Worm (Caenorhabditis elegans) whole organism, L4 larva: Measurements from ENCODE around the gene F36D3.1.

Source experiments
- R02D3.7 ChIP-seq: fragments of 150-350 bp; sonication (generic microtip); optimal IDR thresholded peaks from 3 replicates; lab custom pipeline; 2014; ENCODE audit warnings: missing biosample characterization, missing genetic modification characterization
- Y5F2A.4 ChIP-seq: fragments of 200-800 bp; sonication (Bioruptor generic); optimal IDR thresholded peaks from 2 replicates; lab custom pipeline; 2018; ENCODE audit warnings: mild to moderate bottlenecking, missing genetic modification characterization, missing compliant biosample characterization
- hlh-30 ChIP-seq: sonication (generic microtip); optimal IDR thresholded peaks from 2 replicates; lab custom pipeline; 2017; ENCODE audit warnings: antibody characterized with exemption, mild to moderate bottlenecking, missing genetic modification characterization, missing compliant biosample characterization; ENCODE audit not compliant: insufficient read depth
- lim-7 ChIP-seq: fragments of 200-800 bp; sonication (Bioruptor generic); IDR thresholded peaks from 2 replicates; pipeline ENCODE4 v1.3.6; 2022; ENCODE audit warnings: missing genetic modification characterization, missing compliant biosample characterization
- lin-13 ChIP-seq: fragments of 150-350 bp; optimal IDR thresholded peaks from 2 replicates; lab custom pipeline; 2014; ENCODE audit warnings: missing biosample characterization, missing genetic modification reagents, missing genetic modification characterization
- nhr-102 ChIP-seq: sonication (generic microtip); optimal IDR thresholded peaks from 2 replicates; lab custom pipeline; 2016; ENCODE audit warnings: mild to moderate bottlenecking, missing genetic modification characterization, moderate library complexity, missing compliant biosample characterization
- nhr-11 ChIP-seq: fragments of 150-350 bp; optimal IDR thresholded peaks from 2 replicates; lab custom pipeline; 2014; ENCODE audit warnings: missing biosample characterization, missing genetic modification characterization
- saeg-2 ChIP-seq: fragments of 200-800 bp; sonication (Bioruptor generic); IDR thresholded peaks from 2 replicates; pipeline ENCODE4 v1.3.6; 2022; ENCODE audit warnings: missing genetic modification reagents, missing genetic modification characterization, missing compliant biosample characterization
- unc-39 ChIP-seq: sonication (generic microtip); optimal IDR thresholded peaks from 2 replicates; lab custom pipeline; 2017; ENCODE audit warnings: missing biosample characterization, missing genetic modification characterization
- unc-62 ChIP-seq, 3 experiments: fragments of 150-350 bp in 1 of 3; sonication (generic microtip); optimal IDR thresholded peaks in 2 of 3; peaks in 1 of 3; 1 replicate in 1 of 3; 2 replicates in 2 of 3; lab custom pipeline; 2014 to 2017; ENCODE audit warnings: missing biosample characterization in 3 of 3, missing genetic modification characterization in 3 of 3, missing genetic modification reagents in 3 of 3, missing genotype in 1 of 3
- zip-2 ChIP-seq: fragments of 150-350 bp; optimal IDR thresholded peaks from 2 replicates; lab custom pipeline; 2014; ENCODE audit warnings: missing biosample characterization, missing genetic modification characterization

ce11 chrV:16488172-16488571, 11.0 kb upstream of the F36D3.1 start, which contains the start of gene sqst-4:
- no peak for TF ChIP-seq Y5F2A.4
- no peak for TF ChIP-seq R02D3.7 (tag; lab: Kevin White, UChicago)
- TF ChIP-seq unc-62 (GFP tag; optimal IDR thresholded peaks at IDR 0.05 in 1 of 2; lab: Kevin White, UChicago) = no peak
- no peak for TF ChIP-seq unc-62 (tag; optimal IDR thresholded peaks at IDR 0.05; lab: Kevin White, UChicago)
- TF ChIP-seq lim-7 (GFP tag; lab: Robert Waterston, UW) = no peak
- no peak for TF ChIP-seq unc-39 (tag; lab: Kevin White, UChicago)
- no peak for TF ChIP-seq zip-2 (tag; lab: Kevin White, UChicago)
- no peak for TF ChIP-seq nhr-102
- no peak for TF ChIP-seq nhr-11
- TF ChIP-seq hlh-30 (tag; lab: Kevin White, UChicago) = no peak
- TF ChIP-seq lin-13 (GFP tag; lab: Kevin White, UChicago) = no peak
- no peak for TF ChIP-seq saeg-2 (GFP tag; lab: Robert Waterston, UW)
